Worm (Caenorhabditis elegans) whole organism, young adult: ENCODE data around the gene hil-1.

ENCODE experiments used
- B0261.1 ChIP-seq: sonication (generic microtip); optimal IDR thresholded peaks from 2 replicates; lab custom pipeline; 2016; ENCODE audit warnings: mild to moderate bottlenecking, missing genetic modification characterization, moderate library complexity, missing compliant biosample characterization
- B0336.3 ChIP-seq: fragments of 200-800 bp; sonication (Bioruptor generic); IDR thresholded peaks from 2 replicates; pipeline ENCODE4 v1.3.6; 2022; ENCODE audit warnings: missing genetic modification characterization, missing compliant biosample characterization
- C17E4.6 ChIP-seq: fragments of 200-800 bp; sonication (Bioruptor generic); IDR thresholded peaks from 2 replicates; pipeline ENCODE4 v1.3.6; 2022; ENCODE audit warnings: missing genetic modification reagents, missing genetic modification characterization, missing compliant biosample characterization
- F22D6.2 ChIP-seq: sonication (generic microtip); optimal IDR thresholded peaks from 2 replicates; lab custom pipeline; 2016; ENCODE audit warnings: mild to moderate bottlenecking, missing genetic modification characterization, missing compliant biosample characterization
- F23B12.7 ChIP-seq: sonication (generic microtip); optimal IDR thresholded peaks from 2 replicates; lab custom pipeline; 2017; ENCODE audit warnings: missing genetic modification characterization, mild to moderate bottlenecking, missing compliant biosample characterization, antibody characterized with exemption, moderate library complexity; ENCODE audit not compliant: insufficient read depth
- F49E8.2 ChIP-seq: sonication (generic microtip); optimal IDR thresholded peaks from 3 replicates; lab custom pipeline; 2017; ENCODE audit warnings: missing genetic modification characterization, mild to moderate bottlenecking, missing compliant biosample characterization, antibody characterized with exemption, moderate library complexity; ENCODE audit not compliant: insufficient read depth
- K11D2.4 ChIP-seq: fragments of 200-800 bp; sonication (Bioruptor generic); IDR thresholded peaks from 2 replicates; pipeline ENCODE4 v1.3.6; 2022; ENCODE audit warnings: missing genetic modification reagents, missing genetic modification characterization, missing compliant biosample characterization
- T07F8.4 ChIP-seq: sonication (generic microtip); optimal IDR thresholded peaks from 2 replicates; lab custom pipeline; 2016; ENCODE audit warnings: mild to moderate bottlenecking, missing genetic modification characterization, moderate library complexity, missing compliant biosample characterization
- T26A5.8 ChIP-seq: sonication (generic microtip); optimal IDR thresholded peaks from 2 replicates; lab custom pipeline; 2016; ENCODE audit warnings: missing genetic modification characterization, missing compliant biosample characterization
- Y53F4B.3 ChIP-seq: fragments of 200-800 bp; sonication (Bioruptor generic); IDR thresholded peaks from 2 replicates; pipeline ENCODE4 v1.3.6; 2022; ENCODE audit warnings: missing genetic modification reagents, missing genetic modification characterization, missing compliant biosample characterization
- Y56A3A.18 ChIP-seq: fragments of 200-800 bp; sonication (Bioruptor generic); IDR thresholded peaks from 2 replicates; pipeline ENCODE4 v1.3.6; 2022; ENCODE audit warnings: missing genetic modification reagents, missing genetic modification characterization, missing compliant biosample characterization
- Y95B8A.8 ChIP-seq: fragments of 200-800 bp; sonication (Bioruptor generic); IDR thresholded peaks from 2 replicates; pipeline ENCODE4 v1.3.6; 2022; ENCODE audit warnings: missing genetic modification reagents, missing genetic modification characterization, missing compliant biosample characterization
- ZK185.1 ChIP-seq: sonication (generic microtip); optimal IDR thresholded peaks from 2 replicates; lab custom pipeline; 2016; ENCODE audit warnings: mild to moderate bottlenecking, missing genetic modification characterization, missing compliant biosample characterization; ENCODE audit not compliant: poor library complexity, severe bottlenecking
- athp-1 ChIP-seq: sonication (generic microtip); optimal IDR thresholded peaks from 2 replicates; lab custom pipeline; 2017; ENCODE audit warnings: mild to moderate bottlenecking, missing genetic modification characterization, missing compliant biosample characterization
- attf-3 ChIP-seq: fragments of 200-800 bp; sonication (Bioruptor generic); conservative IDR thresholded peaks from 2 replicates; pipeline ENCODE4 v1.3.6; 2022; ENCODE audit warnings: missing genetic modification reagents, missing genetic modification characterization, missing compliant biosample characterization
- attf-6 ChIP-seq: fragments of 200-800 bp; sonication (Bioruptor generic); IDR thresholded peaks from 2 replicates; pipeline ENCODE4 v1.3.6; 2022; ENCODE audit warnings: missing genetic modification reagents, missing genetic modification characterization, missing compliant biosample characterization
- ccch-3 ChIP-seq: fragments of 200-800 bp; sonication (Bioruptor generic); optimal IDR thresholded peaks from 2 replicates; lab custom pipeline; 2018; ENCODE audit warnings: mild to moderate bottlenecking, missing genetic modification characterization, missing compliant biosample characterization
- cebp-1 ChIP-seq, 2 experiments: fragments of 200-800 bp in 1 of 2; sonication (Bioruptor generic) in 1 of 2; sonication (generic microtip) in 1 of 2; IDR thresholded peaks in 1 of 2; optimal IDR thresholded peaks in 1 of 2; 2 replicates each; pipeline versions ENCODE4 v1.3.6 to Lab custom; 2017 to 2022; ENCODE audit warnings: missing compliant biosample characterization in 2 of 2, missing genetic modification characterization in 2 of 2, mild to moderate bottlenecking in 1 of 2, missing genetic modification reagents in 1 of 2, moderate library complexity in 1 of 2
- ceh-40 ChIP-seq: fragments of 200-800 bp; sonication (Bioruptor generic); IDR thresholded peaks from 2 replicates; pipeline ENCODE4 v1.3.6; 2022; ENCODE audit warnings: missing genetic modification characterization, missing compliant biosample characterization
- ceh-58 ChIP-seq: fragments of 200-800 bp; sonication (Bioruptor generic); IDR thresholded peaks from 2 replicates; pipeline ENCODE4 v1.3.6; 2022; ENCODE audit warnings: missing genetic modification characterization, missing compliant biosample characterization
- chd-7 ChIP-seq: sonication (generic microtip); optimal IDR thresholded peaks from 2 replicates; lab custom pipeline; 2016; ENCODE audit warnings: mild to moderate bottlenecking, missing genetic modification characterization, moderate library complexity, missing compliant biosample characterization
- dpff-1 ChIP-seq: sonication (generic microtip); optimal IDR thresholded peaks from 2 replicates; lab custom pipeline; 2017; ENCODE audit warnings: mild to moderate bottlenecking, missing genetic modification characterization, missing compliant biosample characterization
- dpl-1 ChIP-seq: fragments of 150-350 bp; optimal IDR thresholded peaks from 2 replicates; lab custom pipeline; 2014; ENCODE audit warnings: missing biosample characterization, missing genetic modification reagents, missing genetic modification characterization
- ekl-4 ChIP-seq: fragments of 200-800 bp; sonication (Bioruptor generic); IDR thresholded peaks from 2 replicates; pipeline ENCODE4 v1.3.6; 2022; ENCODE audit warnings: missing genetic modification reagents, missing genetic modification characterization, missing compliant biosample characterization
- fkh-3 ChIP-seq: sonication (generic microtip); optimal IDR thresholded peaks from 2 replicates; lab custom pipeline; 2016; ENCODE audit warnings: mild to moderate bottlenecking, missing genetic modification characterization, missing compliant biosample characterization
- hmg-20 ChIP-seq: fragments of 200-800 bp; sonication (Bioruptor generic); IDR thresholded peaks from 2 replicates; pipeline ENCODE4 v1.3.6; 2022; ENCODE audit warnings: missing genetic modification reagents, missing genetic modification characterization, missing compliant biosample characterization
- hsf-1 ChIP-seq: fragments of 200-800 bp; sonication (Bioruptor generic); IDR thresholded peaks from 2 replicates; pipeline ENCODE4 v1.3.6; 2022; ENCODE audit warnings: missing genetic modification reagents, missing genetic modification characterization, missing compliant biosample characterization
- let-607 ChIP-seq, 2 experiments: fragments of 200-800 bp in 1 of 2; sonication (Bioruptor generic) in 1 of 2; sonication (generic microtip) in 1 of 2; optimal IDR thresholded peaks; 2 replicates each; lab custom pipeline; 2016 to 2018; ENCODE audit warnings: mild to moderate bottlenecking in 2 of 2, missing compliant biosample characterization in 2 of 2, missing genetic modification characterization in 2 of 2, moderate library complexity in 2 of 2, missing genotype in 1 of 2
- lin-35 ChIP-seq, 3 experiments: fragments of 150-350 bp in 2 of 3; sonication (generic microtip) in 1 of 3; optimal IDR thresholded peaks; 2 replicates each; lab custom pipeline; 2014 to 2018; ENCODE audit warnings: missing biosample characterization in 3 of 3, missing genetic modification characterization in 3 of 3, missing genetic modification reagents in 3 of 3
- mcd-1 ChIP-seq: fragments of 200-800 bp; sonication (Bioruptor generic); IDR thresholded peaks from 2 replicates; pipeline ENCODE4 v1.3.6; 2022; ENCODE audit warnings: missing genetic modification reagents, missing genetic modification characterization, missing compliant biosample characterization
- mxl-1 ChIP-seq: sonication (generic microtip); optimal IDR thresholded peaks from 2 replicates; lab custom pipeline; 2016; ENCODE audit warnings: missing genetic modification characterization, missing compliant biosample characterization
- nfya-1 ChIP-seq: sonication (generic microtip); optimal IDR thresholded peaks from 2 replicates; lab custom pipeline; 2017; ENCODE audit warnings: antibody characterized with exemption, missing compliant biosample characterization, missing genetic modification characterization, borderline replicate concordance; ENCODE audit not compliant: insufficient read depth
- nfya-2 ChIP-seq: fragments of 200-800 bp; sonication (Bioruptor generic); IDR thresholded peaks from 2 replicates; pipeline ENCODE4 v1.3.6; 2022; ENCODE audit warnings: missing genetic modification reagents, missing genetic modification characterization, missing compliant biosample characterization
- nhr-120 ChIP-seq: fragments of 200-800 bp; sonication (Bioruptor generic); IDR thresholded peaks from 2 replicates; pipeline ENCODE4 v1.3.6; 2022; ENCODE audit warnings: missing genetic modification characterization, missing compliant biosample characterization
- nhr-179 ChIP-seq: sonication (generic microtip); optimal IDR thresholded peaks from 2 replicates; lab custom pipeline; 2016; ENCODE audit warnings: mild to moderate bottlenecking, missing genetic modification characterization, missing compliant biosample characterization
- pha-4 ChIP-seq: fragments of 150-350 bp; sonication (generic microtip); optimal IDR thresholded peaks from 2 replicates; lab custom pipeline; 2014; ENCODE audit warnings: missing biosample characterization, missing genetic modification reagents, missing genetic modification characterization
- repo-1 ChIP-seq: sonication (generic microtip); optimal IDR thresholded peaks from 2 replicates; lab custom pipeline; 2017; ENCODE audit warnings: mild to moderate bottlenecking, missing genetic modification characterization, missing compliant biosample characterization
- rpc-1 ChIP-seq, 2 experiments: fragments of 150-350 bp in 1 of 2; sonication (generic microtip) in 1 of 2; optimal IDR thresholded peaks; 2 replicates each; lab custom pipeline; 2014 to 2018; ENCODE audit warnings: missing biosample characterization in 1 of 2, missing genetic modification characterization in 1 of 2, missing genetic modification reagents in 1 of 2, missing genotype in 1 of 2
- snpc-1.3 ChIP-seq: sonication (generic microtip); optimal IDR thresholded peaks from 2 replicates; lab custom pipeline; 2017; ENCODE audit warnings: missing genetic modification characterization, mild to moderate bottlenecking, missing compliant biosample characterization, antibody characterized with exemption, moderate library complexity, missing genotype, missing genetic modification reagents; ENCODE audit not compliant: insufficient read depth
- somi-1 ChIP-seq: fragments of 200-800 bp; sonication (Bioruptor generic); optimal IDR thresholded peaks from 2 replicates; lab custom pipeline; 2018; ENCODE audit warnings: mild to moderate bottlenecking, missing genetic modification characterization, missing compliant biosample characterization
- tbp1 ChIP-seq: fragments of 200-800 bp; sonication (Bioruptor generic); optimal IDR thresholded peaks from 2 replicates; lab custom pipeline; 2018; ENCODE audit warnings: mild to moderate bottlenecking, missing genetic modification characterization, missing compliant biosample characterization
- tlf-1 ChIP-seq: fragments of 200-800 bp; sonication (Bioruptor generic); optimal IDR thresholded peaks from 2 replicates; lab custom pipeline; 2018; ENCODE audit warnings: mild to moderate bottlenecking, missing genetic modification characterization, missing compliant biosample characterization
- zfh-2 ChIP-seq: fragments of 200-800 bp; sonication (Bioruptor generic); conservative IDR thresholded peaks from 2 replicates; pipeline ENCODE4 v1.3.6; 2022; ENCODE audit warnings: missing genetic modification reagents, missing genetic modification characterization, missing compliant biosample characterization
- zim-3 ChIP-seq: sonication (generic microtip); optimal IDR thresholded peaks from 2 replicates; lab custom pipeline; 2017; ENCODE audit warnings: mild to moderate bottlenecking, missing genetic modification characterization, moderate library complexity, missing compliant biosample characterization
- ztf-18 ChIP-seq: sonication (generic microtip); optimal IDR thresholded peaks from 2 replicates; lab custom pipeline; 2016; ENCODE audit warnings: missing genotype, mild to moderate bottlenecking, missing genetic modification characterization, missing compliant biosample characterization
- ztf-28 ChIP-seq: fragments of 200-800 bp; sonication (Bioruptor generic); IDR thresholded peaks from 2 replicates; pipeline ENCODE4 v1.3.6; 2022; ENCODE audit warnings: missing genetic modification reagents, missing genetic modification characterization, missing compliant biosample characterization

The hil-1 gene

ce11 chrV:15000055-15000704 is 50.6 kb downstream of the hil-1 start, which contains the start of gene rps-16 (continued):
- TF ChIP-seq mcd-1 (peak; percentile 67), zfh-2 (peak; percentile 63; the same call in 1 of the 2 replicates), ZK185.1 (no peak), let-607 (tag; optimal IDR thresholded peaks at IDR 0.05; lab: Kevin White, UChicago) (no peak), F23B12.7 (tag; lab: Kevin White, UChicago) (no peak), nhr-120 (GFP tag; lab: Robert Waterston, UW) (no peak), hsf-1 (peak; percentile 81), zim-3 (tag; lab: Kevin White, UChicago) (no peak), snpc-1.3 (tag; lab: Kevin White, UChicago) (peak; percentile 65), ceh-58 (GFP tag; lab: Robert Waterston, UW) (0 out of 2 replicates have a peak, but pooled peaks have one; percentile 85), mxl-1 (tag; lab: Kevin White, UChicago) (no peak), F49E8.2 (tag; lab: Kevin White, UChicago) (peak; percentile 25), C17E4.6 (GFP tag; lab: Robert Waterston, UW) (0 out of 2 replicates have a peak, but pooled peaks have one; percentile 17), nhr-179 (no peak), nfya-1 (tag; lab: Kevin White, UChicago) (no peak), fkh-3 (peak; percentile 89), Y95B8A.8 (GFP tag; lab: Robert Waterston, UW) (0 out of 2 replicates have a peak, but pooled peaks have one; percentile 8), ekl-4 (peak; percentile 89), K11D2.4 (GFP tag; lab: Robert Waterston, UW) (no peak), pha-4 (no peak), nfya-2 (GFP tag; lab: Robert Waterston, UW) (no peak), B0336.3 (GFP tag; lab: Robert Waterston, UW) (peak; percentile 79; the same call in 1 of the 2 replicates), rpc-1 (optimal IDR thresholded peaks at IDR 0.05; lab: Kevin White, UChicago) (no peak), rpc-1 (tag; optimal IDR thresholded peaks at IDR 0.05; lab: Kevin White, UChicago) (no peak), ceh-40 (GFP tag; lab: Robert Waterston, UW) (0 out of 2 replicates have a peak, but pooled peaks have one; percentile 14), T26A5.8 (tag; lab: Kevin White, UChicago) (peak; percentile 79), attf-6 (GFP tag; lab: Robert Waterston, UW) (peak; percentile 77), chd-7 (peak; percentile 65), dpff-1 (no peak), ztf-28 (no peak), repo-1 (no peak), somi-1 (no peak), tbp1 (peak; percentile 11), athp-1 (tag; lab: Kevin White, UChicago) (peak; percentile 66), T07F8.4 (tag; lab: Kevin White, UChicago) (no peak), hmg-20 (GFP tag; lab: Robert Waterston, UW) (no peak), tlf-1 (GFP tag; lab: Kevin White, UChicago) (peak; percentile 61), attf-3 (GFP tag; lab: Robert Waterston, UW) (no peak), dpl-1 (GFP tag; lab: Kevin White, UChicago) (no peak), Y53F4B.3 (GFP tag; lab: Robert Waterston, UW) (no peak), ztf-18 (tag; lab: Kevin White, UChicago) (peak; percentile 10), lin-35 (GFP tag; optimal IDR thresholded peaks at IDR 0.05; lab: Kevin White, UChicago) (no peak), ccch-3 (no peak), F22D6.2 (no peak), B0261.1 (no peak), Y56A3A.18 (peak; percentile 67), cebp-1 (GFP tag; IDR thresholded peaks at IDR 0.05; lab: Robert Waterston, UW) (no peak), cebp-1 (tag; optimal IDR thresholded peaks at IDR 0.05; lab: Kevin White, UChicago) (peak; percentile 40)
